Fruit fly (Drosophila melanogaster): Measurements from ENCODE around the gene CG6996.

- no peak for TF ChIP-seq CG8359 (GFP tag; optimal IDR thresholded peaks at IDR 0.05; ENCODE audit: borderline replicate concordance)
- no peak for TF ChIP-seq MBD-R2 (GFP tag; IDR thresholded peaks at IDR 0.05)
Observed at dm6 chr3L:20191848-20192247, 15.5 kb upstream of the CG6996 start.

Measured in whole organism, embryonic.